ENCODE assay signal across 1 fruit fly cellular context in the genomic region with DNA sequence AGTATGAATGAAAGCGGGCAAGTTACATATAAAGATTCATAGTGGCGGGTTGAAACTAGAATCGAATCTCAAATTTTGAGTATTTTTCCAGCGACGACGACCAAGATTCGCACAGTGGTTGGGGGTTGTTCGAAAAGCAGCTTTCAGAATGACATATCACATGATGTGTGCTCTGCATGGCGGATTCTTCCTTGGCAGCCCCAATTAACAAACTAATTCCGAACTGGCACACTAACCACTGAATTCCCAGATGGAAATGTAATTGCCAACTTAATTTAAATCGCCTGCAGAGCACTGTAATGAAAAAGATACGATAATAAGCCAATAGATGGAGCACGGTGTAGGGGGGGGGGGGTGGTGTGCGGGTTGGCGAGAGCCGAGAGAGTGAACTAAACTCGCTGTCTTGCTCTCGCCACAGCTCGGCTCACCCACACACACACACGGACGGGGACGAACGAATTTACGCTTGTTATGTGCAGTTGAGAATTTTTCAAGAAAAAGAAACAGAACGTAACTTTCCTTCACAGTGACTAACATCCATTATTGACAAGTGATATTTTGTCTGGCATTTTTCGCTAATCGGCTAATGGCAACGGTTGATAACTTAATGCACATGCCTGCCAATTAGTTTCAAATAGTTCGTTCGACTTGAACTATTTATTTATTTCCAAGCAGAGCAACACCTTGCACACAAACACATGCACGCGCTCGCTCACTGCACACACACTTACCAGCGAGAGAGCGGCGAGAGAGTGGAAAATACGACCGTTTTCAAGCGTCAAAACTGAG.
TF ChIP-seq lines count a peak whose summit lies in the region.

No protein-coding gene starts in this region.

TF ChIP-seq in whole organism, embryonic, 481 proteins besides CTCF, POLR2A, EP300 and RAD21 (continued from another document and continues in another):
- TF ChIP-seq CG7357 (GFP tag; IDR thresholded peaks at IDR 0.05; lab: Robert Waterston, UW), result peak; percentile 90
- peak; percentile 97 for TF ChIP-seq CG15269 (tag; optimal IDR thresholded peaks at IDR 0.05; lab: Kevin White, UChicago)
- TF ChIP-seq CG2199 (GFP tag; IDR thresholded peaks at IDR 0.05; lab: Robert Waterston, UW), result peak; percentile 96; the same call in 2 of the 3 replicates
- peak; percentile 92 for TF ChIP-seq Usf (GFP tag; optimal IDR thresholded peaks at IDR 0.05; lab: Kevin White, UChicago)
- no peak for TF ChIP-seq Kr (GFP tag; optimal IDR thresholded peaks at IDR 0.05; lab: Kevin White, UChicago)
- peak; percentile 90 for TF ChIP-seq CG13894 (tag; optimal IDR thresholded peaks at IDR 0.05; lab: Kevin White, UChicago)
- TF ChIP-seq CG8290 (GFP tag; optimal IDR thresholded peaks at IDR 0.05; lab: Kevin White, UChicago), result peak; percentile 72
- TF ChIP-seq CG8290 (tag; optimal IDR thresholded peaks at IDR 0.05; lab: Kevin White, UChicago), result peak in 1 of 2 experiments; percentile 100
- TF ChIP-seq usp (GFP tag; optimal IDR thresholded peaks at IDR 0.05; lab: Kevin White, UChicago), result no peak
- TF ChIP-seq al (GFP tag; IDR thresholded peaks at IDR 0.05; lab: Robert Waterston, UW), result peak; percentile 94
- TF ChIP-seq CG7987 (GFP tag; optimal IDR thresholded peaks at IDR 0.05; lab: Kevin White, UChicago), result peak; percentile 98
- TF ChIP-seq CG2202 (tag; optimal IDR thresholded peaks at IDR 0.05; lab: Kevin White, UChicago), result peak; percentile 81
- TF ChIP-seq CG14710 (tag; optimal IDR thresholded peaks at IDR 0.05; lab: Kevin White, UChicago), result peak; percentile 72
- peak; percentile 96 for TF ChIP-seq shn (GFP tag; optimal IDR thresholded peaks at IDR 0.05; lab: Kevin White, UChicago)
- TF ChIP-seq CG4617 (GFP tag; optimal IDR thresholded peaks at IDR 0.05; lab: Kevin White, UChicago; ENCODE audit: borderline replicate concordance), result peak; percentile 92
- TF ChIP-seq ind (GFP tag; optimal IDR thresholded peaks at IDR 0.05; lab: Kevin White, UChicago), result peak; percentile 98
- peak; percentile 96 for TF ChIP-seq CG3847 (GFP tag; IDR thresholded peaks at IDR 0.05; lab: Robert Waterston, UW)
- TF ChIP-seq CG18262 (tag; optimal IDR thresholded peaks at IDR 0.05; lab: Kevin White, UChicago), result peak; percentile 93
- TF ChIP-seq CG9876 (GFP tag; optimal IDR thresholded peaks at IDR 0.05; lab: Kevin White, UChicago), result peak; percentile 90
- peak; percentile 91 for TF ChIP-seq cas (GFP tag; IDR thresholded peaks at IDR 0.05; lab: Robert Waterston, UW)
- no peak for TF ChIP-seq Sin3A (optimal IDR thresholded peaks at IDR 0.05; lab: Kevin White, UChicago)
- TF ChIP-seq BEAF-32 (GFP tag; optimal IDR thresholded peaks at IDR 0.05; lab: Kevin White, UChicago), result peak; percentile 27
- peak; percentile 87 for TF ChIP-seq CG10267 (tag; optimal IDR thresholded peaks at IDR 0.05; lab: Kevin White, UChicago)
- peak; percentile 95 for TF ChIP-seq Side (GFP tag; optimal IDR thresholded peaks at IDR 0.05; lab: Kevin White, UChicago)
- peak; percentile 94 for TF ChIP-seq jigr1 (GFP tag; IDR thresholded peaks at IDR 0.05; lab: Robert Waterston, UW)
- TF ChIP-seq Trl (optimal IDR thresholded peaks at IDR 0.05; lab: Kevin White, UChicago), result peak; percentile 78 to 92
- TF ChIP-seq Trl (GFP tag; optimal IDR thresholded peaks at IDR 0.05; lab: Kevin White, UChicago), result peak; percentile 94
- TF ChIP-seq Antp (GFP tag; optimal IDR thresholded peaks at IDR 0.05; lab: Kevin White, UChicago), result peak; percentile 97
- TF ChIP-seq CG5245 (GFP tag; optimal IDR thresholded peaks at IDR 0.05; lab: Kevin White, UChicago), result peak; percentile 92
- peak; percentile 87 for TF ChIP-seq CG15601 (tag; optimal IDR thresholded peaks at IDR 0.05; lab: Kevin White, UChicago)
- peak; percentile 86 for TF ChIP-seq wek (GFP tag; optimal IDR thresholded peaks at IDR 0.05; lab: Kevin White, UChicago)
- peak; percentile 100 for TF ChIP-seq Med (GFP tag; lab: Kevin White, UChicago)
- TF ChIP-seq CG12236 (GFP tag; optimal IDR thresholded peaks at IDR 0.05; lab: Kevin White, UChicago), result peak; percentile 82
- peak; percentile 98 for TF ChIP-seq CG18599 (GFP tag; optimal IDR thresholded peaks at IDR 0.05; lab: Kevin White, UChicago)
- TF ChIP-seq CG2712 (tag; optimal IDR thresholded peaks at IDR 0.05; lab: Kevin White, UChicago), result peak; percentile 94
- TF ChIP-seq hth (optimal IDR thresholded peaks at IDR 0.05; lab: Kevin White, UChicago), result no peak
- TF ChIP-seq CG3407 (GFP tag; optimal IDR thresholded peaks at IDR 0.05; lab: Kevin White, UChicago), result peak; percentile 91
- peak; percentile 92 for TF ChIP-seq fd64A (GFP tag; optimal IDR thresholded peaks at IDR 0.05; lab: Kevin White, UChicago)
- peak; percentile 89 for TF ChIP-seq lbe (GFP tag; optimal IDR thresholded peaks at IDR 0.05; lab: Kevin White, UChicago)
- no peak for TF ChIP-seq pita (GFP tag; optimal IDR thresholded peaks at IDR 0.05; lab: Kevin White, UChicago)
- peak; percentile 13 for TF ChIP-seq Scr (GFP tag; IDR thresholded peaks at IDR 0.05; lab: Robert Waterston, UW; ENCODE audit: partially characterized antibody)
- TF ChIP-seq NK7.1 (GFP tag; optimal IDR thresholded peaks at IDR 0.05; lab: Kevin White, UChicago), result peak; percentile 91
- peak; percentile 97 for TF ChIP-seq stc (GFP tag; IDR thresholded peaks at IDR 0.05; lab: Robert Waterston, UW)
- TF ChIP-seq amos (GFP tag; IDR thresholded peaks at IDR 0.05; lab: Robert Waterston, UW; ENCODE audit: partially characterized antibody), result peak; percentile 56; the same call in 1 of the 2 replicates
- peak; percentile 73 for TF ChIP-seq B-H2 (GFP tag; optimal IDR thresholded peaks at IDR 0.05; lab: Kevin White, UChicago)
- TF ChIP-seq CG17359 (tag; optimal IDR thresholded peaks at IDR 0.05; lab: Kevin White, UChicago), result peak; percentile 96
- TF ChIP-seq tx (GFP tag; optimal IDR thresholded peaks at IDR 0.05; lab: Kevin White, UChicago), result peak; percentile 91
- TF ChIP-seq pnt (GFP tag; optimal IDR thresholded peaks at IDR 0.05; lab: Kevin White, UChicago), result peak; percentile 93
- peak; percentile 97 for TF ChIP-seq gem (tag; optimal IDR thresholded peaks at IDR 0.05; lab: Kevin White, UChicago)
- TF ChIP-seq ems (GFP tag; optimal IDR thresholded peaks at IDR 0.05; lab: Kevin White, UChicago), result peak; percentile 92
- TF ChIP-seq CG30431 (GFP tag; optimal IDR thresholded peaks at IDR 0.05; lab: Kevin White, UChicago), result peak; percentile 97
- TF ChIP-seq seq (GFP tag; IDR thresholded peaks at IDR 0.05; lab: Robert Waterston, UW), result peak; percentile 98
- TF ChIP-seq yki (optimal IDR thresholded peaks at IDR 0.05; lab: Kevin White, UChicago), result peak; percentile 54
- TF ChIP-seq Hmx (GFP tag; optimal IDR thresholded peaks at IDR 0.05; lab: Kevin White, UChicago), result peak; percentile 62
- TF ChIP-seq CG13624 (GFP tag; optimal IDR thresholded peaks at IDR 0.05; lab: Kevin White, UChicago), result peak; percentile 95
- TF ChIP-seq fru (optimal IDR thresholded peaks at IDR 0.05; lab: Kevin White, UChicago), result peak; percentile 59
- peak; percentile 92 for TF ChIP-seq CG10959 (GFP tag; IDR thresholded peaks at IDR 0.05; lab: Robert Waterston, UW)
- TF ChIP-seq Meics (GFP tag; optimal IDR thresholded peaks at IDR 0.05; lab: Kevin White, UChicago), result peak; percentile 97
- TF ChIP-seq Mrtf (GFP tag; IDR thresholded peaks at IDR 0.05; lab: Robert Waterston, UW), result peak; percentile 97
- TF ChIP-seq CG1529 (GFP tag; optimal IDR thresholded peaks at IDR 0.05; lab: Kevin White, UChicago), result peak; percentile 92
- peak; percentile 89 for TF ChIP-seq croc (GFP tag; conservative IDR thresholded peaks at IDR 0.05; lab: Robert Waterston, UW)
- TF ChIP-seq CG2129 (GFP tag; IDR thresholded peaks at IDR 0.05; lab: Robert Waterston, UW; ENCODE audit: partially characterized antibody), result no peak
- peak; percentile 94 for TF ChIP-seq chif (GFP tag; optimal IDR thresholded peaks at IDR 0.05; lab: Kevin White, UChicago)
- TF ChIP-seq CG32532 (GFP tag; IDR thresholded peaks at IDR 0.05; lab: Robert Waterston, UW), result peak; percentile 98
- TF ChIP-seq HLH54F (GFP tag; optimal IDR thresholded peaks at IDR 0.05; lab: Kevin White, UChicago), result peak; percentile 96
- TF ChIP-seq rib (GFP tag; IDR thresholded peaks at IDR 0.05; lab: Robert Waterston, UW), result peak; percentile 96
- TF ChIP-seq maf-S (GFP tag; optimal IDR thresholded peaks at IDR 0.05; lab: Kevin White, UChicago), result peak; percentile 88
- TF ChIP-seq toy (GFP tag; IDR thresholded peaks at IDR 0.05; lab: Robert Waterston, UW), result peak; percentile 86
- TF ChIP-seq fu2 (GFP tag; optimal IDR thresholded peaks at IDR 0.05; lab: Kevin White, UChicago), result peak; percentile 93
- TF ChIP-seq NfI (GFP tag; optimal IDR thresholded peaks at IDR 0.05; lab: Kevin White, UChicago), result peak; percentile 96
- TF ChIP-seq Elba2 (GFP tag; optimal IDR thresholded peaks at IDR 0.05; lab: Kevin White, UChicago), result no peak
- TF ChIP-seq Atf3 (GFP tag; optimal IDR thresholded peaks at IDR 0.05; lab: Kevin White, UChicago), result peak; percentile 93
- TF ChIP-seq CG3281 (GFP tag; optimal IDR thresholded peaks at IDR 0.05; lab: Kevin White, UChicago), result peak; percentile 96
- TF ChIP-seq Hr51 (GFP tag; optimal IDR thresholded peaks at IDR 0.05; lab: Kevin White, UChicago), result peak; percentile 92 to 95
- TF ChIP-seq knrl (GFP tag; IDR thresholded peaks at IDR 0.05; lab: Robert Waterston, UW; ENCODE audit: partially characterized antibody), result peak; percentile 58; the same call in 2 of the 3 replicates
- no peak for TF ChIP-seq CG7745 (tag; optimal IDR thresholded peaks at IDR 0.05; lab: Kevin White, UChicago)
- peak; percentile 96 for TF ChIP-seq pros (GFP tag; optimal IDR thresholded peaks at IDR 0.05; lab: Kevin White, UChicago)
- TF ChIP-seq CG15514 (GFP tag; optimal IDR thresholded peaks at IDR 0.05; lab: Kevin White, UChicago), result peak; percentile 93
- TF ChIP-seq grn (GFP tag; optimal IDR thresholded peaks at IDR 0.05; lab: Kevin White, UChicago), result peak; percentile 76
- peak; percentile 92 for TF ChIP-seq Blimp-1 (GFP tag; optimal IDR thresholded peaks at IDR 0.05; lab: Kevin White, UChicago)
- peak; percentile 97 for TF ChIP-seq ken (GFP tag; IDR thresholded peaks at IDR 0.05; lab: Robert Waterston, UW)
- peak; percentile 92 for TF ChIP-seq CG11723 (GFP tag; optimal IDR thresholded peaks at IDR 0.05; lab: Kevin White, UChicago)
- TF ChIP-seq Jarid2 (GFP tag; optimal IDR thresholded peaks at IDR 0.05; lab: Kevin White, UChicago), result peak; percentile 83
- TF ChIP-seq Stat92E (GFP tag; optimal IDR thresholded peaks at IDR 0.05; lab: Kevin White, UChicago), result peak in 1 of 3 experiments; percentile 63
- TF ChIP-seq Chrac-16 (GFP tag; optimal IDR thresholded peaks at IDR 0.05; lab: Kevin White, UChicago), result peak; percentile 95
- TF ChIP-seq repo (GFP tag; optimal IDR thresholded peaks at IDR 0.05; lab: Kevin White, UChicago), result peak; percentile 93
- peak; percentile 92 for TF ChIP-seq gsb-n (tag; optimal IDR thresholded peaks at IDR 0.05; lab: Kevin White, UChicago)
- peak; percentile 90 for TF ChIP-seq sr (GFP tag; IDR thresholded peaks at IDR 0.05; lab: Robert Waterston, UW)
- TF ChIP-seq sug (tag; optimal IDR thresholded peaks at IDR 0.05; lab: Kevin White, UChicago), result peak; percentile 84
- TF ChIP-seq CG13424 (tag; optimal IDR thresholded peaks at IDR 0.05; lab: Kevin White, UChicago), result peak; percentile 91
- TF ChIP-seq Doc3 (GFP tag; IDR thresholded peaks at IDR 0.05; lab: Robert Waterston, UW; ENCODE audit: partially characterized antibody), result 0 out of 3 replicates have a peak, but pooled peaks have one; percentile 25
- peak; percentile 97 for TF ChIP-seq row (GFP tag; IDR thresholded peaks at IDR 0.05; lab: Robert Waterston, UW)
- peak; percentile 96 for TF ChIP-seq Atf6 (GFP tag; IDR thresholded peaks at IDR 0.05; lab: Robert Waterston, UW)
- peak; percentile 75 for TF ChIP-seq slou (GFP tag; optimal IDR thresholded peaks at IDR 0.05; lab: Kevin White, UChicago)
- TF ChIP-seq CG4328 (GFP tag; optimal IDR thresholded peaks at IDR 0.05; lab: Kevin White, UChicago), result peak; percentile 68
- TF ChIP-seq Hmr (GFP tag; optimal IDR thresholded peaks at IDR 0.05; lab: Kevin White, UChicago), result peak; percentile 98
- peak; percentile 97 for TF ChIP-seq CG16779 (GFP tag; IDR thresholded peaks at IDR 0.05; lab: Robert Waterston, UW)
- TF ChIP-seq CG4820 (GFP tag; optimal IDR thresholded peaks at IDR 0.05; lab: Kevin White, UChicago), result peak; percentile 90
- TF ChIP-seq H15 (GFP tag; IDR thresholded peaks at IDR 0.05; lab: Robert Waterston, UW), result peak; percentile 97
- peak; percentile 95 for TF ChIP-seq ATbp (GFP tag; optimal IDR thresholded peaks at IDR 0.05; lab: Kevin White, UChicago)
- peak; percentile 97 for TF ChIP-seq CG9609 (GFP tag; optimal IDR thresholded peaks at IDR 0.05; lab: Kevin White, UChicago)
- peak; percentile 96 for TF ChIP-seq E2f1 (GFP tag; IDR thresholded peaks at IDR 0.05; lab: Robert Waterston, UW)
- peak; percentile 92 for TF ChIP-seq CG8765 (GFP tag; IDR thresholded peaks at IDR 0.05; lab: Robert Waterston, UW)
- peak; percentile 81 for TF ChIP-seq Doc2 (GFP tag; IDR thresholded peaks at IDR 0.05; lab: Robert Waterston, UW)
- TF ChIP-seq CG11456 (GFP tag; IDR thresholded peaks at IDR 0.05; lab: Robert Waterston, UW), result peak; percentile 96
- TF ChIP-seq slbo (GFP tag; IDR thresholded peaks at IDR 0.05; lab: Robert Waterston, UW), result peak; percentile 98
- peak; percentile 92 for TF ChIP-seq ewg (GFP tag; optimal IDR thresholded peaks at IDR 0.05; lab: Kevin White, UChicago)
- peak; percentile 89 for TF ChIP-seq run (tag; optimal IDR thresholded peaks at IDR 0.05; lab: Kevin White, UChicago)
- TF ChIP-seq CG4424 (GFP tag; optimal IDR thresholded peaks at IDR 0.05; lab: Kevin White, UChicago), result peak; percentile 94
- no peak for TF ChIP-seq CG34224 (GFP tag; IDR thresholded peaks at IDR 0.05; lab: Robert Waterston, UW; ENCODE audit: partially characterized antibody)
- peak; percentile 89 for TF ChIP-seq Bdp1 (GFP tag; optimal IDR thresholded peaks at IDR 0.05; lab: Kevin White, UChicago)
- peak; percentile 95 for TF ChIP-seq CG14050 (GFP tag; IDR thresholded peaks at IDR 0.05; lab: Robert Waterston, UW)
- peak; percentile 35 for TF ChIP-seq CG1832 (GFP tag; optimal IDR thresholded peaks at IDR 0.05; lab: Kevin White, UChicago)
- peak; percentile 86 for TF ChIP-seq tap (tag; optimal IDR thresholded peaks at IDR 0.05; lab: Kevin White, UChicago)
- TF ChIP-seq Deaf1 (tag; optimal IDR thresholded peaks at IDR 0.05; lab: Kevin White, UChicago), result peak; percentile 89
- TF ChIP-seq Dp (GFP tag; optimal IDR thresholded peaks at IDR 0.05; lab: Kevin White, UChicago), result peak; percentile 22
- peak; percentile 90 for TF ChIP-seq gcm (GFP tag; optimal IDR thresholded peaks at IDR 0.05; lab: Kevin White, UChicago)
- TF ChIP-seq CG4404 (GFP tag; IDR thresholded peaks at IDR 0.05; lab: Robert Waterston, UW), result peak; percentile 85
- peak; percentile 82 for TF ChIP-seq TFAM (GFP tag; optimal IDR thresholded peaks at IDR 0.05; lab: Kevin White, UChicago)
- peak; percentile 94 for TF ChIP-seq pho (GFP tag; optimal IDR thresholded peaks at IDR 0.05; lab: Kevin White, UChicago)
